Fruit fly (Drosophila melanogaster) whole organism, embryonic: ENCODE results near the gene Trl.

Experiments
- Atf-2 ChIP-seq: fragments of 200-800 bp; sonication (Bioruptor generic); optimal IDR thresholded peaks from 2 replicates; lab custom pipeline; 2016; ENCODE audit warnings: missing biosample characterization, missing genetic modification characterization
- BtbVII ChIP-seq: fragments of 200-800 bp; sonication (Bioruptor generic); optimal IDR thresholded peaks from 3 replicates; lab custom pipeline; 2017; ENCODE audit warnings: missing biosample characterization, mild to moderate bottlenecking, missing genetic modification characterization
- Bteb2 ChIP-seq: fragments of 200-800 bp; sonication (Bioruptor generic); optimal IDR thresholded peaks from 2 replicates; lab custom pipeline; 2016; ENCODE audit warnings: missing biosample characterization, missing genetic modification characterization
- CG10462 ChIP-seq: fragments of 200-800 bp; sonication (Bioruptor generic); optimal IDR thresholded peaks from 2 replicates; lab custom pipeline; 2016; ENCODE audit warnings: missing biosample characterization, missing genetic modification characterization
- CG10959 ChIP-seq: fragments of 200-800 bp; sonication (Bioruptor generic); IDR thresholded peaks from 2 replicates; pipeline ENCODE4 v1.3.6; 2022; ENCODE audit warnings: missing biosample characterization, missing genetic modification characterization
- CG11093 ChIP-seq: fragments of 200-800 bp; sonication (Bioruptor generic); IDR thresholded peaks from 3 replicates; pipeline ENCODE4 v1.3.6; 2022; ENCODE audit warnings: missing biosample characterization, missing genetic modification characterization
- CG12236 ChIP-seq: fragments of 200-800 bp; sonication (Bioruptor generic); optimal IDR thresholded peaks from 2 replicates; lab custom pipeline; 2016; ENCODE audit warnings: missing biosample characterization, missing genetic modification characterization
- CG1233 ChIP-seq: fragments of 200-800 bp; sonication (Bioruptor generic); optimal IDR thresholded peaks from 4 replicates; lab custom pipeline; 2018; ENCODE audit warnings: missing biosample characterization, mild to moderate bottlenecking, missing genetic modification characterization
- CG13624 ChIP-seq: fragments of 200-800 bp; sonication (Bioruptor generic); optimal IDR thresholded peaks from 2 replicates; lab custom pipeline; 2016; ENCODE audit warnings: missing biosample characterization, missing genetic modification characterization
- CG15514 ChIP-seq: fragments of 200-800 bp; sonication (Bioruptor generic); optimal IDR thresholded peaks from 3 replicates; lab custom pipeline; 2017; ENCODE audit warnings: missing biosample characterization, missing genetic modification characterization, mild to moderate bottlenecking, moderate library complexity, missing genetic modification reagents
- CG1647 ChIP-seq: fragments of 200-800 bp; sonication (Bioruptor generic); optimal IDR thresholded peaks from 3 replicates; lab custom pipeline; 2016; ENCODE audit warnings: missing biosample characterization, missing genetic modification characterization
- CG1792 ChIP-seq: fragments of 200-800 bp; sonication (Bioruptor generic); optimal IDR thresholded peaks from 2 replicates; lab custom pipeline; 2016; ENCODE audit warnings: missing biosample characterization, missing genetic modification characterization
- CG2116 ChIP-seq: fragments of 200-800 bp; sonication (Bioruptor generic); optimal IDR thresholded peaks from 3 replicates; lab custom pipeline; 2018; ENCODE audit warnings: missing biosample characterization, mild to moderate bottlenecking, missing genetic modification characterization
- CG31441 ChIP-seq: fragments of 200-800 bp; sonication (Bioruptor generic); IDR thresholded peaks from 2 replicates; pipeline ENCODE4 v1.3.6; 2022; ENCODE audit warnings: missing biosample characterization, missing genetic modification characterization
- CG4730 ChIP-seq: fragments of 200-800 bp; sonication (Bioruptor generic); IDR thresholded peaks from 2 replicates; pipeline ENCODE4 v1.3.6; 2022; ENCODE audit warnings: missing biosample characterization, missing genetic modification characterization
- CG4854 ChIP-seq: fragments of 200-800 bp; sonication (Bioruptor generic); optimal IDR thresholded peaks from 2 replicates; lab custom pipeline; 2016; ENCODE audit warnings: missing biosample characterization, missing genetic modification characterization, inconsistent platforms
- CG5245 ChIP-seq: fragments of 200-800 bp; sonication (Bioruptor generic); optimal IDR thresholded peaks from 3 replicates; lab custom pipeline; 2016; ENCODE audit warnings: missing biosample characterization, missing genetic modification characterization
- CG6813 ChIP-seq: fragments of 200-800 bp; sonication (Bioruptor generic); optimal IDR thresholded peaks from 2 replicates; lab custom pipeline; 2017; ENCODE audit warnings: missing biosample characterization, missing genetic modification characterization, mild to moderate bottlenecking, moderate library complexity, missing genetic modification reagents
- CG6854 ChIP-seq: fragments of 200-800 bp; sonication (Bioruptor generic); optimal IDR thresholded peaks from 3 replicates; lab custom pipeline; 2017; ENCODE audit warnings: missing biosample characterization, mild to moderate bottlenecking, missing genetic modification characterization
- CG7839 ChIP-seq: fragments of 200-800 bp; sonication (Bioruptor generic); optimal IDR thresholded peaks from 3 replicates; lab custom pipeline; 2018; ENCODE audit warnings: missing biosample characterization, mild to moderate bottlenecking, missing genetic modification characterization, moderate library complexity
- CG7963 ChIP-seq: fragments of 200-800 bp; sonication (Bioruptor generic); IDR thresholded peaks from 3 replicates; pipeline ENCODE4 v1.3.6; 2022; ENCODE audit warnings: missing biosample characterization, missing genetic modification characterization; ENCODE audit not compliant: partially characterized antibody
- CG9727 ChIP-seq: fragments of 200-800 bp; sonication (Bioruptor generic); optimal IDR thresholded peaks from 3 replicates; lab custom pipeline; 2017; ENCODE audit warnings: missing biosample characterization, mild to moderate bottlenecking, missing genetic modification characterization
- CG9817 ChIP-seq: fragments of 200-800 bp; sonication (Bioruptor generic); optimal IDR thresholded peaks from 2 replicates; lab custom pipeline; 2018; ENCODE audit warnings: missing biosample characterization, mild to moderate bottlenecking, missing genetic modification characterization, moderate library complexity
- Dp ChIP-seq: fragments of 200-800 bp; sonication (Bioruptor generic); optimal IDR thresholded peaks from 2 replicates; lab custom pipeline; 2018; ENCODE audit warnings: missing biosample characterization, mild to moderate bottlenecking, missing genetic modification characterization, moderate library complexity
- E2f2 ChIP-seq: fragments of 200-800 bp; sonication (Bioruptor generic); IDR thresholded peaks from 2 replicates; pipeline ENCODE4 v1.3.6; 2022; ENCODE audit warnings: missing biosample characterization, missing genetic modification characterization
- Eip74EF ChIP-seq, 2 experiments: fragments of 200-800 bp in 1 of 2; fragments of >200 bp in 1 of 2; sonication (Bioruptor generic) in 1 of 2; optimal IDR thresholded peaks; 2 replicates each; lab custom pipeline; 2017 to 2019; ENCODE audit warnings: missing biosample characterization in 2 of 2, missing genetic modification characterization in 2 of 2, mild to moderate bottlenecking in 1 of 2, moderate library complexity in 1 of 2
- Elba2 ChIP-seq: fragments of 200-800 bp; sonication (Bioruptor generic); optimal IDR thresholded peaks from 3 replicates; lab custom pipeline; 2016; ENCODE audit warnings: missing biosample characterization, missing genetic modification characterization
- Fer3 ChIP-seq: fragments of 200-800 bp; sonication (Bioruptor generic); optimal IDR thresholded peaks from 2 replicates; lab custom pipeline; 2018; ENCODE audit warnings: missing biosample characterization, mild to moderate bottlenecking, missing genetic modification characterization, moderate library complexity
- Hey ChIP-seq: fragments of 200-800 bp; sonication (Bioruptor generic); optimal IDR thresholded peaks from 3 replicates; lab custom pipeline; 2018; ENCODE audit warnings: missing biosample characterization, mild to moderate bottlenecking, missing genetic modification characterization
- Hmr ChIP-seq: fragments of 200-800 bp; sonication (Bioruptor generic); optimal IDR thresholded peaks from 3 replicates; lab custom pipeline; 2017; ENCODE audit warnings: mild to moderate bottlenecking, missing biosample characterization, missing genetic modification reagents, missing genetic modification characterization
- Hr3 ChIP-seq: fragments of 200-800 bp; sonication (Bioruptor generic); optimal IDR thresholded peaks from 3 replicates; lab custom pipeline; 2016; ENCODE audit warnings: missing biosample characterization, missing genetic modification characterization
- Hr39 ChIP-seq: fragments of >200 bp; optimal IDR thresholded peaks from 2 replicates; lab custom pipeline; 2017
- Mrtf ChIP-seq: fragments of 200-800 bp; sonication (Bioruptor generic); IDR thresholded peaks from 3 replicates; pipeline ENCODE4 v1.3.6; 2022; ENCODE audit warnings: missing biosample characterization, missing genetic modification characterization
- Ptx1 ChIP-seq: fragments of 200-800 bp; sonication (Bioruptor generic); IDR thresholded peaks from 2 replicates; pipeline ENCODE4 v1.3.6; 2022; ENCODE audit warnings: missing biosample characterization, missing genetic modification characterization
- Six4 ChIP-seq: fragments of 200-800 bp; sonication (Bioruptor generic); optimal IDR thresholded peaks from 2 replicates; lab custom pipeline; 2016; ENCODE audit warnings: missing biosample characterization, missing genetic modification characterization
- Ssrp ChIP-seq: fragments of 200-800 bp; sonication (Bioruptor generic); optimal IDR thresholded peaks from 2 replicates; lab custom pipeline; 2018; ENCODE audit warnings: missing biosample characterization, mild to moderate bottlenecking, missing genetic modification characterization, moderate library complexity
- Vsx1 ChIP-seq: fragments of 200-800 bp; sonication (Bioruptor generic); optimal IDR thresholded peaks from 2 replicates; lab custom pipeline; 2017; ENCODE audit warnings: missing biosample characterization, mild to moderate bottlenecking, missing genetic modification characterization, missing genetic modification reagents
- Xrp1 ChIP-seq: fragments of 200-800 bp; sonication (Bioruptor generic); IDR thresholded peaks from 2 replicates; pipeline ENCODE4 v1.3.6; 2022; ENCODE audit warnings: missing biosample characterization, missing genetic modification characterization
- bcd ChIP-seq: fragments of 200-800 bp; sonication (Bioruptor generic); optimal IDR thresholded peaks from 2 replicates; lab custom pipeline; 2017; ENCODE audit warnings: missing biosample characterization, mild to moderate bottlenecking, missing genetic modification characterization
- dimm ChIP-seq: fragments of 200-800 bp; sonication (Bioruptor generic); IDR thresholded peaks from 2 replicates; pipeline ENCODE4 v1.3.6; 2022; ENCODE audit warnings: missing biosample characterization, missing genetic modification characterization
- ewg ChIP-seq: fragments of 200-800 bp; sonication (Bioruptor generic); optimal IDR thresholded peaks from 3 replicates; lab custom pipeline; 2017; ENCODE audit warnings: mild to moderate bottlenecking, missing biosample characterization, missing genetic modification reagents, missing genetic modification characterization
- gcm ChIP-seq: fragments of 200-800 bp; sonication (Bioruptor generic); optimal IDR thresholded peaks from 2 replicates; lab custom pipeline; 2019; ENCODE audit warnings: missing biosample characterization, mild to moderate bottlenecking, missing genetic modification characterization, moderate library complexity
- gem ChIP-seq: fragments of 200-800 bp; sonication (Bioruptor generic); optimal IDR thresholded peaks from 2 replicates; lab custom pipeline; 2019; ENCODE audit warnings: missing biosample characterization, mild to moderate bottlenecking, missing genetic modification characterization, moderate library complexity
- pb ChIP-seq: fragments of 200-800 bp; sonication (Bioruptor generic); optimal IDR thresholded peaks from 3 replicates; lab custom pipeline; 2016; ENCODE audit warnings: missing biosample characterization, missing genetic modification characterization
- pita ChIP-seq: fragments of 200-800 bp; sonication (Bioruptor generic); optimal IDR thresholded peaks from 2 replicates; lab custom pipeline; 2017; ENCODE audit warnings: missing biosample characterization, mild to moderate bottlenecking, missing genetic modification characterization
- slou ChIP-seq: fragments of 200-800 bp; sonication (Bioruptor generic); optimal IDR thresholded peaks from 3 replicates; lab custom pipeline; 2016; ENCODE audit warnings: missing biosample characterization, missing genetic modification characterization
- sob ChIP-seq: fragments of 200-800 bp; sonication (Bioruptor generic); IDR thresholded peaks from 2 replicates; pipeline ENCODE4 v1.3.6; 2022; ENCODE audit warnings: missing biosample characterization, missing genetic modification characterization
- tup ChIP-seq: fragments of 200-800 bp; sonication (Bioruptor generic); optimal IDR thresholded peaks from 2 replicates; lab custom pipeline; 2016; ENCODE audit warnings: missing biosample characterization, mild to moderate bottlenecking, missing genetic modification characterization, moderate library complexity
- twi ChIP-seq: fragments of 200-800 bp; optimal IDR thresholded peaks from 2 replicates; lab custom pipeline; 2019; ENCODE audit warnings: missing biosample characterization, mild to moderate bottlenecking, missing genetic modification characterization, moderate library complexity
- vfl ChIP-seq: fragments of 200-800 bp; sonication (Bioruptor generic); optimal IDR thresholded peaks from 2 replicates; lab custom pipeline; 2016; ENCODE audit warnings: missing biosample characterization, missing genetic modification characterization
- wek ChIP-seq: fragments of 200-800 bp; sonication (Bioruptor generic); optimal IDR thresholded peaks from 3 replicates; lab custom pipeline; 2018; ENCODE audit warnings: missing biosample characterization, mild to moderate bottlenecking, missing genetic modification characterization, moderate library complexity

Gene Trl

dm6 chr3L:14784949-14785408, 24.1 kb upstream of the Trl start (continued):
- TF ChIP-seq CG9727 (peak; percentile 99), CG2116 (GFP tag; lab: Kevin White, UChicago) (peak; percentile 80), Mrtf (GFP tag; lab: Robert Waterston, UW) (peak; percentile 86; the same call in 2 of the 3 replicates), CG5245 (GFP tag; lab: Kevin White, UChicago) (peak; percentile 95), slou (GFP tag; lab: Kevin White, UChicago) (peak; percentile 87), sob (GFP tag; lab: Robert Waterston, UW) (peak; percentile 90), Dp (peak; percentile 11), Elba2 (GFP tag; lab: Kevin White, UChicago) (peak; percentile 27), CG13624 (GFP tag; lab: Kevin White, UChicago) (peak; percentile 96), wek (GFP tag; lab: Kevin White, UChicago) (peak; percentile 76), Bteb2 (GFP tag; lab: Kevin White, UChicago) (peak; percentile 94), CG6813 (GFP tag; lab: Kevin White, UChicago) (peak; percentile 96), CG1233 (GFP tag; lab: Kevin White, UChicago) (peak; percentile 97), Vsx1 (GFP tag; lab: Kevin White, UChicago) (peak; percentile 93), CG9817 (peak; percentile 93), CG1792 (GFP tag; lab: Kevin White, UChicago) (peak; percentile 92), Hr3 (GFP tag; lab: Kevin White, UChicago) (peak; percentile 95), CG7963 (no peak), gem (tag; lab: Kevin White, UChicago) (peak; percentile 98), twi (peak; percentile 94), Eip74EF (GFP tag; optimal IDR thresholded peaks at IDR 0.05; lab: Kevin White, UChicago) (peak in 1 of 2 experiments; percentile 97), CG1647 (GFP tag; lab: Kevin White, UChicago) (peak; percentile 91), vfl (GFP tag; lab: Kevin White, UChicago) (peak; percentile 83), CG4854 (GFP tag; lab: Kevin White, UChicago) (peak; percentile 93), CG11093 (GFP tag; lab: Robert Waterston, UW) (peak; percentile 90), CG4730 (GFP tag; lab: Robert Waterston, UW) (peak; percentile 80), BtbVII (GFP tag; lab: Kevin White, UChicago) (peak; percentile 98), pb (peak; percentile 91), Atf-2 (GFP tag; lab: Kevin White, UChicago) (peak; percentile 93), Fer3 (peak; percentile 94), pita (GFP tag; lab: Kevin White, UChicago) (no peak), Six4 (GFP tag; lab: Kevin White, UChicago) (peak; percentile 91), CG6854 (GFP tag; lab: Kevin White, UChicago) (peak; percentile 97), Ptx1 (GFP tag; lab: Robert Waterston, UW) (peak; percentile 93), CG10462 (GFP tag; lab: Kevin White, UChicago) (peak; percentile 96), bcd (GFP tag; lab: Kevin White, UChicago) (peak; percentile 98), Hr39 (lab: Kevin White, UChicago) (no peak), CG10959 (peak; percentile 87), CG15514 (peak; percentile 91), ewg (GFP tag; lab: Kevin White, UChicago) (peak; percentile 89), Xrp1 (GFP tag; lab: Robert Waterston, UW) (peak; percentile 94), gcm (GFP tag; lab: Kevin White, UChicago) (peak; percentile 98), E2f2 (GFP tag; lab: Robert Waterston, UW) (peak; percentile 74), Hmr (GFP tag; lab: Kevin White, UChicago) (peak; percentile 97), CG7839 (peak; percentile 99), Hey (tag; lab: Kevin White, UChicago) (peak; percentile 72), CG31441 (peak; percentile 99), Ssrp (tag; lab: Kevin White, UChicago) (peak; percentile 98), tup (peak; percentile 77), dimm (GFP tag; lab: Robert Waterston, UW) (peak; percentile 64), CG12236 (peak; percentile 94)
